Worm (Caenorhabditis elegans): Measurements from ENCODE around the gene tra-1.

Gene tra-1

ce11 chrIII:11175642-11176217 is 19.3 kb downstream of the tra-1 start:
- TF ChIP-seq nhr-28 (tag; optimal IDR thresholded peaks at IDR 0.05) (no peak), lin-13 (tag; optimal IDR thresholded peaks at IDR 0.05) (no peak), nhr-2 (tag; optimal IDR thresholded peaks at IDR 0.05) (no peak), cnd-1 (tag; optimal IDR thresholded peaks at IDR 0.05) (no peak), ceh-43 (GFP tag; optimal IDR thresholded peaks at IDR 0.05) (no peak), pha-4 (tag; optimal IDR thresholded peaks at IDR 0.05) (no peak), nhr-76 (tag; optimal IDR thresholded peaks at IDR 0.05) (no peak), mab-5 (tag; optimal IDR thresholded peaks at IDR 0.05) (no peak), ces-1 (GFP tag; optimal IDR thresholded peaks at IDR 0.05) (no peak), ham-2 (GFP tag; optimal IDR thresholded peaks at IDR 0.05) (no peak), drap-1 (GFP tag; optimal IDR thresholded peaks at IDR 0.05) (no peak), mls-2 (tag; optimal IDR thresholded peaks at IDR 0.05) (no peak), hlh-1 (tag; optimal IDR thresholded peaks at IDR 0.05) (no peak), bed-3 (GFP tag; optimal IDR thresholded peaks at IDR 0.05) (no peak), nhr-12 (tag; optimal IDR thresholded peaks at IDR 0.05) (no peak), M03D4.4 (tag; optimal IDR thresholded peaks at IDR 0.05) (no peak), ceh-39 (tag; optimal IDR thresholded peaks at IDR 0.05) (no peak), ztf-11 (tag; optimal IDR thresholded peaks at IDR 0.05) (no peak), sem-2 (GFP tag; optimal IDR thresholded peaks at IDR 0.05) (no peak), tbx-8 (GFP tag; optimal IDR thresholded peaks at IDR 0.05) (no peak)

- no peak for TF ChIP-seq lsy-2 (tag; optimal IDR thresholded peaks at IDR 0.05)
- TF ChIP-seq mab-5 (tag; optimal IDR thresholded peaks at IDR 0.05) = no peak
Observed at ce11 chrIII:11172232-11172713, 22.7 kb downstream of the tra-1 start.

- TF ChIP-seq sem-2 (GFP tag; optimal IDR thresholded peaks at IDR 0.05) (no peak), blmp-1 (tag; optimal IDR thresholded peaks at IDR 0.05) (no peak), M03D4.4 (tag; optimal IDR thresholded peaks at IDR 0.05) (no peak), unc-39 (tag; optimal IDR thresholded peaks at IDR 0.05) (no peak), bed-3 (GFP tag; optimal IDR thresholded peaks at IDR 0.05) (no peak), unc-62 (GFP tag; optimal IDR thresholded peaks at IDR 0.05) (no peak), elt-1 (tag; optimal IDR thresholded peaks at IDR 0.05; ENCODE audit: borderline replicate concordance, insufficient read depth) (no peak), snpc-4 (tag; optimal IDR thresholded peaks at IDR 0.05) (no peak), ces-1 (GFP tag; optimal IDR thresholded peaks at IDR 0.05) (no peak), ceh-43 (GFP tag; optimal IDR thresholded peaks at IDR 0.05) (no peak), nhr-12 (tag; optimal IDR thresholded peaks at IDR 0.05) (no peak), ham-2 (GFP tag; optimal IDR thresholded peaks at IDR 0.05) (no peak), flh-1 (GFP tag; optimal IDR thresholded peaks at IDR 0.05) (no peak)
Observed at ce11 chrIII:11170509-11170908, 24.5 kb downstream of the tra-1 start.

ce11 chrIII:11169680-11170079 is 25.3 kb downstream of the tra-1 start:
- TF ChIP-seq flh-1 (GFP tag; optimal IDR thresholded peaks at IDR 0.05) = no peak
- TF ChIP-seq lin-13 (tag; optimal IDR thresholded peaks at IDR 0.05) = no peak
- no peak for TF ChIP-seq ceh-83 (GFP tag; optimal IDR thresholded peaks at IDR 0.05)
- no peak for TF ChIP-seq ceh-43 (GFP tag; optimal IDR thresholded peaks at IDR 0.05)
- TF ChIP-seq tbx-8 (GFP tag; optimal IDR thresholded peaks at IDR 0.05) = no peak
- TF ChIP-seq nhr-28 (tag; optimal IDR thresholded peaks at IDR 0.05) = no peak
- TF ChIP-seq cnd-1 (tag; optimal IDR thresholded peaks at IDR 0.05) = no peak
- TF ChIP-seq zip-8 (tag; optimal IDR thresholded peaks at IDR 0.05) = no peak
- no peak for TF ChIP-seq nhr-2 (tag; optimal IDR thresholded peaks at IDR 0.05)
- TF ChIP-seq ces-1 (GFP tag; optimal IDR thresholded peaks at IDR 0.05) = no peak

ce11 chrIII:11157916-11158315 is 37.1 kb downstream of the tra-1 start:
- TF ChIP-seq mep-1 (tag; optimal IDR thresholded peaks at IDR 0.05) (no peak), flh-1 (GFP tag; optimal IDR thresholded peaks at IDR 0.05) (no peak), lin-32 (GFP tag; optimal IDR thresholded peaks at IDR 0.05) (no peak), lsy-2 (tag; optimal IDR thresholded peaks at IDR 0.05) (no peak), elt-3 (tag; optimal IDR thresholded peaks at IDR 0.05) (no peak), ztf-11 (tag; optimal IDR thresholded peaks at IDR 0.05) (no peak), cnd-1 (tag; optimal IDR thresholded peaks at IDR 0.05) (no peak)
